Fruit fly (Drosophila melanogaster): ENCODE results near the gene CG17197.
A peak's percentile ranks its signal among the peaks of the same experiment; 100 is the strongest.

The CG17197 gene

DNA sequence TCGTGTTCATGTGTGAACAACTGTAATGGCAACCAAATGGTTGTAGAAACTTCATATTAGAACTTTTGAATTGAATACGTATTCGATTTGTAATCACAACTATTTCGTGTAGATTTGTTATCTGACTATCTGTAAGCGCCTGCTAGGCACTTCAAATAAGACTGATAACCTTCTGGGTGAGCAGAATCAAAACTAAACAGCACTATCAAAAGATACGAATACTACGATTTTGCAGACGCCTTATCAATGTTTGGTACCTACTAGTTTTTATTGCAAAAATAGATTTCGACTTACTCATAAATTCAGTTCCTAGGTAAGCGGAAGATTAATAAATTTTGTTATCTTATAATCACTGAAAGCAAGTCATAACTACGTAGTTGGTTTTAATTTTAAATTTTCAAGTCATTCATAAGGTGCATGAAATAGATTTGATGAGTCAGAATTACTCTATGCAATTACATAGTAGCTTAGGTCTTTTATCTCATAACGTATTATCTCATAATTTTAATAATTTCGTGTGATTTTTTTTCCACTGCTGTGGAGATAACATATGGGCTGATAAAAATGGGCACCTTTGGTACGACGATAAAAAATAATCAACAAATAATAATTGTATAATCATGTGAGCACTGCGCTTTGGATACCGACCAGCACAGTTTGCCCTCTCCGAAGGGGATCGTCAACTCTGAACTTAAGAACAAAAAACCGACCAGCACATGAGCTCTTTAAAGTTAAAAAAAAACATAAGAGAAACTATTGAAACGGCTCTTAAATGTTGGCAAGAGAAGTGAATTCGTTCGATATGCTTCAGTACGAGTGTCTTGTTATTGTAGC, 40.0 kb downstream of the CG17197 start (continued):
- peak; percentile 73 for TF ChIP-seq sd (tag; optimal IDR thresholded peaks at IDR 0.05)
- no peak for TF ChIP-seq dan (GFP tag; IDR thresholded peaks at IDR 0.05)
- TF ChIP-seq amos (GFP tag; IDR thresholded peaks at IDR 0.05; ENCODE audit: partially characterized antibody), result no peak
- TF ChIP-seq ato (GFP tag; IDR thresholded peaks at IDR 0.05; ENCODE audit: partially characterized antibody), result no peak
- TF ChIP-seq gcm (GFP tag; optimal IDR thresholded peaks at IDR 0.05), result no peak
- no peak for TF ChIP-seq Sox102F (GFP tag; optimal IDR thresholded peaks at IDR 0.05)
- no peak for TF ChIP-seq CG1603 (tag; optimal IDR thresholded peaks at IDR 0.05)
- no peak for TF ChIP-seq Optix (GFP tag; IDR thresholded peaks at IDR 0.05)
- peak; percentile 68 for TF ChIP-seq Deaf1 (tag; optimal IDR thresholded peaks at IDR 0.05)
- no peak for TF ChIP-seq CG18619 (GFP tag; optimal IDR thresholded peaks at IDR 0.05)
- no peak for TF ChIP-seq Scr (GFP tag; IDR thresholded peaks at IDR 0.05; ENCODE audit: partially characterized antibody)
- TF ChIP-seq vvl (GFP tag; IDR thresholded peaks at IDR 0.05), result no peak
- TF ChIP-seq CG14667 (GFP tag; IDR thresholded peaks at IDR 0.05), result no peak
- TF ChIP-seq MBD-R2 (GFP tag; IDR thresholded peaks at IDR 0.05), result no peak
- TF ChIP-seq Lhr (GFP tag; optimal IDR thresholded peaks at IDR 0.05), result no peak
- no peak for TF ChIP-seq CG8281 (tag; optimal IDR thresholded peaks at IDR 0.05)
- no peak for TF ChIP-seq ase (GFP tag; IDR thresholded peaks at IDR 0.05)
- TF ChIP-seq CG12391 (tag; optimal IDR thresholded peaks at IDR 0.05), result no peak
- no peak for TF ChIP-seq zfh1 (GFP tag; IDR thresholded peaks at IDR 0.05)
- TF ChIP-seq grn (GFP tag; optimal IDR thresholded peaks at IDR 0.05), result peak; percentile 67
- TF ChIP-seq CG16815 (GFP tag; optimal IDR thresholded peaks at IDR 0.05), result no peak
- TF ChIP-seq CG4360 (GFP tag; IDR thresholded peaks at IDR 0.05), result no peak
- TF ChIP-seq CG11093 (GFP tag; IDR thresholded peaks at IDR 0.05), result no peak
- TF ChIP-seq sens (GFP tag), result peak; percentile 52
- no peak for TF ChIP-seq CG8359 (GFP tag; optimal IDR thresholded peaks at IDR 0.05; ENCODE audit: borderline replicate concordance)
- no peak for TF ChIP-seq CG34224 (GFP tag; IDR thresholded peaks at IDR 0.05; ENCODE audit: partially characterized antibody)
- TF ChIP-seq CG12942 (GFP tag; optimal IDR thresholded peaks at IDR 0.05), result no peak
- TF ChIP-seq CG7786 (GFP tag; optimal IDR thresholded peaks at IDR 0.05), result no peak
- TF ChIP-seq slbo (GFP tag; IDR thresholded peaks at IDR 0.05), result no peak
- no peak for TF ChIP-seq CG9932 (GFP tag; IDR thresholded peaks at IDR 0.05)
- no peak for TF ChIP-seq Tbp (GFP tag; optimal IDR thresholded peaks at IDR 0.05)
- no peak for TF ChIP-seq Doc3 (GFP tag; IDR thresholded peaks at IDR 0.05; ENCODE audit: partially characterized antibody)
- TF ChIP-seq tx (GFP tag; optimal IDR thresholded peaks at IDR 0.05), result no peak
- TF ChIP-seq CG2678 (tag; optimal IDR thresholded peaks at IDR 0.05), result peak; percentile 3
- TF ChIP-seq nerfin-2 (GFP tag; IDR thresholded peaks at IDR 0.05; ENCODE audit: partially characterized antibody), result no peak
- TF ChIP-seq CG13424 (tag; optimal IDR thresholded peaks at IDR 0.05), result no peak
- peak; percentile 68 for TF ChIP-seq mirr (GFP tag; optimal IDR thresholded peaks at IDR 0.05)
- no peak for TF ChIP-seq schlank (tag; optimal IDR thresholded peaks at IDR 0.05)
- TF ChIP-seq CG42726 (GFP tag; IDR thresholded peaks at IDR 0.05; ENCODE audit: partially characterized antibody), result no peak
- no peak for TF ChIP-seq NfI (GFP tag; optimal IDR thresholded peaks at IDR 0.05)
- TF ChIP-seq Hmx (GFP tag; optimal IDR thresholded peaks at IDR 0.05), result no peak
- TF ChIP-seq usp (GFP tag; optimal IDR thresholded peaks at IDR 0.05), result no peak
- no peak for TF ChIP-seq en (GFP tag; optimal IDR thresholded peaks at IDR 0.05)
- no peak for TF ChIP-seq HLH4C (GFP tag; IDR thresholded peaks at IDR 0.05; ENCODE audit: partially characterized antibody)
- TF ChIP-seq CG7928 (GFP tag; optimal IDR thresholded peaks at IDR 0.05), result no peak
- TF ChIP-seq CG11696 (GFP tag; IDR thresholded peaks at IDR 0.05), result no peak
- no peak for TF ChIP-seq NC2β (GFP tag; optimal IDR thresholded peaks at IDR 0.05)
- no peak for TF ChIP-seq CG1647 (GFP tag; optimal IDR thresholded peaks at IDR 0.05)
- no peak for TF ChIP-seq CG17568 (GFP tag; optimal IDR thresholded peaks at IDR 0.05)
- no peak for TF ChIP-seq Poxn (GFP tag; IDR thresholded peaks at IDR 0.05)

All from whole organism, embryonic.